Worm (Caenorhabditis elegans) whole organism, mixed stage, embryonic: ENCODE data around the gene basl-1.

Experiments
- bed-3 ChIP-seq: fragments of 200-800 bp; sonication (Bioruptor generic); optimal IDR thresholded peaks from 3 replicates; lab custom pipeline; 2018; ENCODE audit warnings: mild to moderate bottlenecking, missing genetic modification characterization, moderate library complexity, missing compliant biosample characterization
- blmp-1 ChIP-seq: fragments of 150-350 bp; optimal IDR thresholded peaks from 2 replicates; lab custom pipeline; 2014; ENCODE audit warnings: missing biosample characterization, missing genetic modification characterization
- ceh-39 ChIP-seq: fragments of 150-350 bp; optimal IDR thresholded peaks from 2 replicates; lab custom pipeline; 2014; ENCODE audit warnings: missing biosample characterization, missing genetic modification characterization
- ceh-43 ChIP-seq: fragments of 200-800 bp; sonication (Bioruptor generic); optimal IDR thresholded peaks from 2 replicates; lab custom pipeline; 2018; ENCODE audit warnings: mild to moderate bottlenecking, missing genetic modification characterization, moderate library complexity, missing compliant biosample characterization
- ces-1 ChIP-seq: fragments of 150-350 bp; optimal IDR thresholded peaks from 2 replicates; lab custom pipeline; 2014; ENCODE audit warnings: missing biosample characterization, missing genetic modification reagents, missing genetic modification characterization
- cnd-1 ChIP-seq: fragments of 200-800 bp; sonication (Bioruptor generic); optimal IDR thresholded peaks from 2 replicates; lab custom pipeline; 2018; ENCODE audit warnings: mild to moderate bottlenecking, missing genetic modification characterization, missing compliant biosample characterization
- drap-1 ChIP-seq: fragments of 200-800 bp; sonication (Bioruptor generic); optimal IDR thresholded peaks from 3 replicates; lab custom pipeline; 2018; ENCODE audit warnings: mild to moderate bottlenecking, missing genetic modification characterization, missing compliant biosample characterization
- elt-1 ChIP-seq: sonication (generic microtip); optimal IDR thresholded peaks from 2 replicates; lab custom pipeline; 2017; ENCODE audit warnings: missing genetic modification characterization, mild to moderate bottlenecking, missing compliant biosample characterization, antibody characterized with exemption, moderate library complexity, borderline replicate concordance; ENCODE audit not compliant: insufficient read depth
- elt-3 ChIP-seq: fragments of 150-350 bp; optimal IDR thresholded peaks from 2 replicates; lab custom pipeline; 2014; ENCODE audit warnings: missing biosample characterization, missing genetic modification characterization
- flh-1 ChIP-seq: fragments of 200-800 bp; sonication (Bioruptor generic); optimal IDR thresholded peaks from 2 replicates; lab custom pipeline; 2018; ENCODE audit warnings: mild to moderate bottlenecking, missing genetic modification characterization, moderate library complexity, missing compliant biosample characterization
- hlh-1 ChIP-seq: fragments of 150-350 bp; optimal IDR thresholded peaks from 2 replicates; lab custom pipeline; 2014; ENCODE audit warnings: missing biosample characterization, missing genetic modification reagents, missing genetic modification characterization
- lin-13 ChIP-seq: fragments of 150-350 bp; optimal IDR thresholded peaks from 2 replicates; lab custom pipeline; 2014; ENCODE audit warnings: missing biosample characterization, missing genetic modification characterization
- lin-32 ChIP-seq: fragments of 200-800 bp; sonication (Bioruptor generic); optimal IDR thresholded peaks from 2 replicates; lab custom pipeline; 2018; ENCODE audit warnings: mild to moderate bottlenecking, missing genetic modification characterization, missing compliant biosample characterization
- lsy-2 ChIP-seq: fragments of 150-350 bp; optimal IDR thresholded peaks from 2 replicates; lab custom pipeline; 2014; ENCODE audit warnings: missing biosample characterization, missing genetic modification characterization
- mab-5 ChIP-seq: fragments of 150-350 bp; optimal IDR thresholded peaks from 2 replicates; lab custom pipeline; 2014; ENCODE audit warnings: missing biosample characterization, missing genetic modification characterization
- mep-1 ChIP-seq: fragments of 150-350 bp; optimal IDR thresholded peaks from 2 replicates; lab custom pipeline; 2017; ENCODE audit warnings: missing biosample characterization, missing genetic modification reagents, missing genetic modification characterization, inconsistent platforms
- mls-2 ChIP-seq: sonication (generic microtip); optimal IDR thresholded peaks from 2 replicates; lab custom pipeline; 2016; ENCODE audit warnings: mild to moderate bottlenecking, missing genetic modification characterization, moderate library complexity, missing compliant biosample characterization
- nhr-2 ChIP-seq: fragments of 150-350 bp; optimal IDR thresholded peaks from 2 replicates; lab custom pipeline; 2014; ENCODE audit warnings: missing biosample characterization, missing genetic modification characterization
- nhr-237 ChIP-seq: fragments of 150-350 bp; optimal IDR thresholded peaks from 2 replicates; lab custom pipeline; 2014; ENCODE audit warnings: missing biosample characterization, missing genetic modification characterization
- nhr-76 ChIP-seq: sonication (generic microtip); optimal IDR thresholded peaks from 2 replicates; lab custom pipeline; 2017; ENCODE audit warnings: missing biosample characterization, missing genetic modification characterization
- pha-4 ChIP-seq: fragments of 150-350 bp; optimal IDR thresholded peaks from 2 replicates; lab custom pipeline; 2018; ENCODE audit warnings: missing biosample characterization, missing genetic modification reagents, missing genetic modification characterization
- snpc-4 ChIP-seq: fragments of 150-350 bp; optimal IDR thresholded peaks from 2 replicates; lab custom pipeline; 2014; ENCODE audit warnings: missing biosample characterization, missing genetic modification characterization
- sptf-1 ChIP-seq: sonication (generic microtip); optimal IDR thresholded peaks from 2 replicates; lab custom pipeline; 2017; ENCODE audit warnings: mild to moderate bottlenecking, missing genetic modification characterization, moderate library complexity, missing compliant biosample characterization
- tbx-8 ChIP-seq: fragments of 200-800 bp; sonication (Bioruptor generic); optimal IDR thresholded peaks from 2 replicates; lab custom pipeline; 2018; ENCODE audit warnings: mild to moderate bottlenecking, missing genetic modification characterization, moderate library complexity, missing compliant biosample characterization
- unc-120 ChIP-seq: sonication (generic microtip); optimal IDR thresholded peaks from 2 replicates; lab custom pipeline; 2017; ENCODE audit warnings: missing genetic modification characterization, missing compliant biosample characterization; ENCODE audit not compliant: poor library complexity, severe bottlenecking
- unc-39 ChIP-seq: fragments of 150-350 bp; optimal IDR thresholded peaks from 2 replicates; lab custom pipeline; 2014; ENCODE audit warnings: missing biosample characterization, missing genetic modification characterization
- unc-62 ChIP-seq: fragments of 150-350 bp; optimal IDR thresholded peaks from 2 replicates; lab custom pipeline; 2014; ENCODE audit warnings: missing biosample characterization, missing genetic modification reagents, missing genetic modification characterization
- zip-8 ChIP-seq: fragments of 150-350 bp; optimal IDR thresholded peaks from 2 replicates; lab custom pipeline; 2014; ENCODE audit warnings: missing biosample characterization, missing genetic modification characterization
- ztf-11 ChIP-seq: fragments of 150-350 bp; optimal IDR thresholded peaks from 2 replicates; lab custom pipeline; 2014; ENCODE audit warnings: missing biosample characterization, missing genetic modification characterization

The basl-1 gene

DNA sequence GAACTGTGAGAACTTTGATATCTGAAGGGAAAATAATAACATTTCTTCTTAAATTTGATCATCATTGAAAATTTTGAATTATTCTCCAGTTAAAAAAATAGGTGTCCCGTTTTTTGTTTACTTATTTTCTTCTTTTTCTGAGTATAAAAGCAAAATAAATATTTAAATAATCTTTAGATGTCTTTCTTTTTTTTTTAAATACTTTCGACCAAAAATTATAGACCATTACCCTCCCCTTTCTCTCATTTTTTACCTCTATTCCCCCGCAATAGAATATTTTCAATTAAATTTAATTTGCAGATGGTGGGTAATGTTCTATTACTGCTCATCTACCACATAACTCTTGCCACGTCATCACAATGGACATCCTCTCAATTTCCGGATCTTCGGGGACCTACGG lies 41.1 kb upstream of the basl-1 start, which contains the start of gene molo-1:
TSS of gene molo-1 (plus strand) at position 301 of the 400 bp plus-strand sequence.
- TF ChIP-seq zip-8 (tag; lab: Kevin White, UChicago) (no peak), ztf-11 (tag; lab: Kevin White, UChicago) (no peak), tbx-8 (GFP tag; lab: Kevin White, UChicago) (no peak), unc-62 (GFP tag; lab: Kevin White, UChicago) (no peak), mab-5 (no peak), pha-4 (tag; lab: Kevin White, UChicago) (no peak), ces-1 (GFP tag; lab: Kevin White, UChicago) (no peak), snpc-4 (tag; lab: Kevin White, UChicago) (no peak), nhr-76 (no peak), blmp-1 (no peak), elt-3 (tag; lab: Kevin White, UChicago) (no peak)

DNA sequence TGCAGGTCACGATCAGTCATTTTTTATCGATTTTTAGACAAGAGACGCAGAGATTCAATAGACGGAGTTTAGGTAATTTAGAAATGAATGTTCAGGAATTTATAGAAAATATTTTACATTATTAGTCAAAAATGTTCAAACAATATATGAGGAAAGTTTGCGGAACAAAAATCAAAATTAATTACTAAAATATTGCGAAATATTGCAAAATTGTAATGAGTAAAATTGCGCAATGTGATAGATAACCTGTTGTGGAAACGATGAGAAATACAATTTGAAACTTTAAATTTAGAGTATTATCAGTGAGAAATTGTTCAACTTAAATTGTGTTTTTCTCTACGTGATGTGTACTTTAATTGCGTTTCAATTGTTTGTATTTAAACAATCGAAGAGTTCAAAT lies 33.7 kb upstream of the basl-1 start, which contains the start of gene F56D2.5:
TSS of gene F56D2.5 (minus strand) at position 371 of the 400 bp plus-strand sequence.
- TF ChIP-seq elt-3 (tag; lab: Kevin White, UChicago) (no peak), flh-1 (no peak), lin-32 (GFP tag; lab: Kevin White, UChicago) (no peak), mep-1 (tag; lab: Kevin White, UChicago) (no peak), cnd-1 (no peak), unc-62 (GFP tag; lab: Kevin White, UChicago) (no peak), nhr-2 (tag; lab: Kevin White, UChicago) (no peak), ceh-43 (no peak), nhr-237 (no peak), unc-39 (no peak), ceh-39 (tag; lab: Kevin White, UChicago) (no peak), mls-2 (tag; lab: Kevin White, UChicago) (no peak), blmp-1 (no peak), unc-120 (no peak), nhr-76 (no peak)

DNA sequence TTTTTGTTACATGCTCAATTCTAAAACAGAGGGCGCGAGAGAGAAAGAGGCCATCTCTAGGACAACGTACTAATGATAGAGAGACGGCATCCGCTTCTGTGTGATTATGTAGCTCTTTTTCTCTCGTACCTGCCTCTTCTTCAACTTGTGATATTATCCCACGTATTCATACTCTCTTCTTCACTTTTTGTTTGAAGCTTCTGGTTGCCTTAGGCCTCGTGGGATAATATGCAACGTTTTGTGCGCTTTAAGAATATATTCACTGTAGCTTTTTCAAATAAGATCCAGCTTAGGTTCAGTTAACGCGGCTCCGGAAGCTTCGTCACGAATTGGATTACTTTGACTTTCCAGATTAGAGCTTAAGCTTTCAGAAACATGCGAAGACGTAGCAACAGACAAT lies 32.0 kb upstream of the basl-1 start, which contains the start of the genes F56D2.8 and uev-2:
TSS of gene F56D2.8 (minus strand) at position 101 of the 400 bp plus-strand sequence.
TSS of gene uev-2 (plus strand) at position 360 of the 400 bp plus-strand sequence.
- no peak for TF ChIP-seq unc-120

DNA sequence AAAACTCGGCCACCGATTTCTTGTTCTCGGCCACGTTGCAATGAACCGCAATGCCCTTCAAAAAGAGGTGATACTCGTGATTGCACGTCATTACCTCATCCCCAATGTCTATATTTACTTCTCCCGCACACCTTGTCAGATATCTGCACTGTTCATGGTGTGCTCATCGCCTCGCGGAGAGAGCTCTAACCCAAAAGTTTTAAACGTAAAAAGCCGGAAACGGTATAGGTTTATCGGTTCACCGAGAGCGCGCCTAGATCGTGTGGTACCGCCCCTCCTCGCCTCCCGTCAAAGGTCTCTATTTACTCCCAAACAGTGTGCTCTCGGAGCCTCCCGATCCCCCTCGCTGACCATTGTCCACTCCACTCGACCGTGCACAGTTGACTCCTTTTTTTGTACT lies 30.1 kb upstream of the basl-1 start, which contains the start of gene F56D2.3:
TSS of gene F56D2.3 (plus strand) at position 301 of the 400 bp plus-strand sequence.
- TF ChIP-seq snpc-4 (tag; lab: Kevin White, UChicago), result no peak
- no peak for TF ChIP-seq sptf-1 (tag; lab: Kevin White, UChicago)
- TF ChIP-seq unc-39, result no peak
- no peak for TF ChIP-seq blmp-1
- peak; percentile 5 for TF ChIP-seq cnd-1

DNA sequence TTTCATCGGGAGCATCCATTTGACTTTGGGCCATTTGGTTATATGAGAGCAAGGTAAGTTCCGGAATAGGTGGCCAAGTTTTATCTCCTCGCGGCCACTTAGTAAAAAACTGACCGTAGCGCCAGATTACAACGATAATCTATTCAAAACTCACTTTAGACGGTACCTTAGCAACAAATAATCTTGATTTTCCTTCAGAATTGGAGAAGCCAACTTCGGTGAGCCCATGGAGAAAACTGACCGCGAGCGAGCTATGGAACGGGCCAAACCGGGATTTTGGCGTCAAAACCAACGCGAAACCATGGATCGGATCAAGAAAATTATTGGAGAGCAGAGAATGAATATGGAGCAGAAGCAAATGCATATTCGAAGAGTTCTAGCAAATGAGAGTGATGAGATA lies 29.0 kb upstream of the basl-1 start:
- TF ChIP-seq nhr-76 (no peak), nhr-2 (tag; lab: Kevin White, UChicago) (no peak), blmp-1 (no peak), mep-1 (tag; lab: Kevin White, UChicago) (no peak), elt-3 (tag; lab: Kevin White, UChicago) (no peak), lsy-2 (tag; lab: Kevin White, UChicago) (no peak), ztf-11 (tag; lab: Kevin White, UChicago) (no peak), drap-1 (GFP tag; lab: Kevin White, UChicago) (no peak), nhr-237 (no peak), elt-1 (tag; lab: Kevin White, UChicago) (no peak), snpc-4 (tag; lab: Kevin White, UChicago) (no peak), lin-13 (tag; lab: Kevin White, UChicago) (no peak)

DNA sequence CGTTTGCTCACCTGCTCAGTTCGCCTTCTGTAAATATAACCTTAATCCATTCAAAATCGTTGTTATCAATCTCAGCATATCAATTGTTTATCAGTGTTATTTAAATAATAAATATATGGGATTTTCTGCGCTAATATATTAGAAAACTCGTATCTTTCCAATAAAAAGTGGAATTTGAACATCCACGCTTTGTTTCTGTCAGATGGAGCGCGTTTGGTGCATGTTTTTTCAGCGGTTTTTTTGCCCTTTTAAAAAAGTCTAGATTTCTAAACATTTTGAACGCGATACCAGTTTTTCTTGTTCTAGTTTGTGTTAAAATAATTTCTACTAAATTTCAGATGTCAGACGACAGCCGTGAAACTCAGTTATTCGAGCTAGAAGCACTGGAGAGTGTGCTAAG lies 27.8 kb upstream of the basl-1 start, which contains the start of gene F56D2.2:
TSS of gene F56D2.2 (plus strand) at position 339 of the 400 bp plus-strand sequence.
- TF ChIP-seq zip-8 (tag; lab: Kevin White, UChicago) (no peak), lin-13 (tag; lab: Kevin White, UChicago) (no peak), unc-39 (no peak), nhr-76 (no peak), ceh-39 (tag; lab: Kevin White, UChicago) (no peak), hlh-1 (tag; lab: Kevin White, UChicago) (no peak), bed-3 (no peak), mep-1 (tag; lab: Kevin White, UChicago) (peak; percentile 37), nhr-237 (no peak), mab-5 (no peak), nhr-2 (tag; lab: Kevin White, UChicago) (peak; percentile 1)
